Worm (Caenorhabditis elegans) whole organism, midembryonic: Measurements from ENCODE around the gene lem-2.

ENCODE experiments used
- T22C8.4 ChIP-seq: fragments of 200-800 bp; sonication (Bioruptor generic); IDR thresholded peaks from 2 replicates; pipeline ENCODE4 v1.3.6; 2022; ENCODE audit warnings: missing genetic modification characterization, missing compliant biosample characterization
- cog-1 ChIP-seq: sonication (generic microtip); optimal IDR thresholded peaks from 2 replicates; lab custom pipeline; 2016; ENCODE audit warnings: missing genetic modification characterization, missing compliant biosample characterization
- flt-1 ChIP-seq: fragments of 200-800 bp; sonication (Bioruptor generic); IDR thresholded peaks from 2 replicates; pipeline ENCODE4 v1.3.6; 2022; ENCODE audit warnings: missing genetic modification characterization, missing compliant biosample characterization
- klf-2 ChIP-seq: fragments of 200-800 bp; sonication (Bioruptor generic); conservative IDR thresholded peaks from 2 replicates; pipeline ENCODE4 v1.3.6; 2022; ENCODE audit warnings: missing genetic modification reagents, missing genetic modification characterization, missing compliant biosample characterization
- med-1 ChIP-seq: sonication (generic microtip); optimal IDR thresholded peaks from 2 replicates; lab custom pipeline; 2017; ENCODE audit warnings: missing genetic modification characterization, mild to moderate bottlenecking, missing compliant biosample characterization, antibody characterized with exemption, missing genetic modification reagents; ENCODE audit not compliant: insufficient read depth
- ref-1 ChIP-seq: fragments of 200-800 bp; sonication (Bioruptor generic); conservative IDR thresholded peaks from 2 replicates; pipeline ENCODE4 v1.3.6; 2022; ENCODE audit warnings: missing genetic modification reagents, missing genetic modification characterization, missing compliant biosample characterization
- tab-1 ChIP-seq: fragments of 200-800 bp; sonication (Bioruptor generic); IDR thresholded peaks from 2 replicates; pipeline ENCODE4 v1.3.6; 2022; ENCODE audit warnings: missing genetic modification characterization, missing compliant biosample characterization
- ztf-23 ChIP-seq: fragments of 200-800 bp; sonication (Bioruptor generic); IDR thresholded peaks from 2 replicates; pipeline ENCODE4 v1.3.6; 2022; ENCODE audit warnings: missing genetic modification reagents, missing genetic modification characterization, missing compliant biosample characterization
- ztf-29 ChIP-seq: fragments of 200-800 bp; sonication (Bioruptor generic); IDR thresholded peaks from 2 replicates; pipeline ENCODE4 v1.3.6; 2022; ENCODE audit warnings: missing genetic modification reagents, missing genetic modification characterization, missing compliant biosample characterization

ce11 chrII:14091182-14091581 lies 27.9 kb downstream of the lem-2 start:
- TF ChIP-seq T22C8.4 (GFP tag; lab: Robert Waterston, UW) (no peak), tab-1 (GFP tag; lab: Robert Waterston, UW) (no peak), ztf-23 (no peak), flt-1 (GFP tag; lab: Robert Waterston, UW) (no peak), ref-1 (GFP tag; lab: Robert Waterston, UW) (no peak), ztf-29 (GFP tag; lab: Robert Waterston, UW) (no peak), cog-1 (no peak), med-1 (GFP tag; lab: Kevin White, UChicago) (no peak), klf-2 (GFP tag; lab: Robert Waterston, UW) (no peak)
